Fruit fly (Drosophila melanogaster): ENCODE results near the gene CG13919.
A peak's percentile ranks its signal among the peaks of the same experiment; 100 is the strongest.

Gene CG13919

dm6 chr3L:1690727-1691413 lies 45.6 kb downstream of the CG13919 start (continued):
- TF ChIP-seq ase (GFP tag; IDR thresholded peaks at IDR 0.05) (peak; percentile 20; the same call in 1 of the 3 replicates), HmgD (GFP tag; optimal IDR thresholded peaks at IDR 0.05) (no peak), kni (GFP tag; optimal IDR thresholded peaks at IDR 0.05) (peak; percentile 74), bigmax (GFP tag; optimal IDR thresholded peaks at IDR 0.05) (no peak), bsh (GFP tag; optimal IDR thresholded peaks at IDR 0.05) (peak; percentile 65), tna (GFP tag; IDR thresholded peaks at IDR 0.05; ENCODE audit: partially characterized antibody) (no peak), CG30020 (tag; optimal IDR thresholded peaks at IDR 0.05) (no peak), CG6689 (GFP tag; IDR thresholded peaks at IDR 0.05) (peak; percentile 30; the same call in 1 of the 2 replicates), pita (GFP tag; optimal IDR thresholded peaks at IDR 0.05) (no peak), CG10979 (tag; optimal IDR thresholded peaks at IDR 0.05) (peak; percentile 67), bowl (GFP tag; IDR thresholded peaks at IDR 0.05) (no peak), Usf (GFP tag; optimal IDR thresholded peaks at IDR 0.05) (no peak), NC2β (GFP tag; optimal IDR thresholded peaks at IDR 0.05) (no peak), B-H2 (GFP tag; optimal IDR thresholded peaks at IDR 0.05) (no peak), Elba2 (GFP tag; optimal IDR thresholded peaks at IDR 0.05) (no peak), CG3281 (GFP tag; optimal IDR thresholded peaks at IDR 0.05) (no peak), CG14965 (GFP tag; optimal IDR thresholded peaks at IDR 0.05; ENCODE audit: borderline replicate concordance) (peak; percentile 9), pan (optimal IDR thresholded peaks at IDR 0.05) (no peak), pan (GFP tag; optimal IDR thresholded peaks at IDR 0.05 in 1 of 2, IDR thresholded peaks at IDR 0.05 in 1 of 2) (no peak), CG5953 (GFP tag; IDR thresholded peaks at IDR 0.05) (no peak), pros (GFP tag; optimal IDR thresholded peaks at IDR 0.05) (no peak), CG15269 (tag; optimal IDR thresholded peaks at IDR 0.05) (no peak), Max (GFP tag; optimal IDR thresholded peaks at IDR 0.05) (no peak), GATAe (GFP tag; conservative IDR thresholded peaks at IDR 0.05) (no peak), klu (GFP tag; IDR thresholded peaks at IDR 0.05) (no peak), jing (GFP tag; optimal IDR thresholded peaks at IDR 0.05) (no peak), CG2678 (tag; optimal IDR thresholded peaks at IDR 0.05) (peak; percentile 55), dmrt99B (tag; optimal IDR thresholded peaks at IDR 0.05) (peak; percentile 51), Doc3 (GFP tag; IDR thresholded peaks at IDR 0.05; ENCODE audit: partially characterized antibody) (no peak), Hsf (GFP tag; optimal IDR thresholded peaks at IDR 0.05) (no peak), CG2116 (GFP tag; optimal IDR thresholded peaks at IDR 0.05) (no peak), Deaf1 (tag; optimal IDR thresholded peaks at IDR 0.05) (no peak), Poxn (GFP tag; IDR thresholded peaks at IDR 0.05) (no peak), slou (GFP tag; optimal IDR thresholded peaks at IDR 0.05) (no peak), CG14710 (tag; optimal IDR thresholded peaks at IDR 0.05) (peak; percentile 44), CG1792 (GFP tag; optimal IDR thresholded peaks at IDR 0.05) (no peak), CG2129 (GFP tag; IDR thresholded peaks at IDR 0.05; ENCODE audit: partially characterized antibody) (no peak), CG10274 (GFP tag; optimal IDR thresholded peaks at IDR 0.05) (no peak), vnd (GFP tag; IDR thresholded peaks at IDR 0.05; ENCODE audit: partially characterized antibody) (no peak), CG8359 (GFP tag; optimal IDR thresholded peaks at IDR 0.05; ENCODE audit: borderline replicate concordance) (no peak), ssp (GFP tag; IDR thresholded peaks at IDR 0.05) (no peak), cg (GFP tag; optimal IDR thresholded peaks at IDR 0.05) (no peak), danr (GFP tag; IDR thresholded peaks at IDR 0.05) (no peak), Fer3 (tag; optimal IDR thresholded peaks at IDR 0.05) (no peak), Myb (GFP tag; optimal IDR thresholded peaks at IDR 0.05) (no peak), CG7271 (tag; optimal IDR thresholded peaks at IDR 0.05) (no peak), zfh1 (GFP tag; IDR thresholded peaks at IDR 0.05) (peak; percentile 59), CG11696 (GFP tag; IDR thresholded peaks at IDR 0.05) (no peak), CG9817 (tag; optimal IDR thresholded peaks at IDR 0.05) (no peak), Sry-β (GFP tag; optimal IDR thresholded peaks at IDR 0.05) (no peak)
